Fruit fly (Drosophila melanogaster) whole organism, prepupa: ENCODE results near the gene pyd.

Source experiments
- CG10631 ChIP-seq: fragments of 200-800 bp; sonication (Bioruptor generic); optimal IDR thresholded peaks from 2 replicates; lab custom pipeline; 2016; ENCODE audit warnings: missing biosample characterization, missing genetic modification characterization
- CG10669 ChIP-seq: fragments of 200-800 bp; sonication (Bioruptor generic); optimal IDR thresholded peaks from 3 replicates; lab custom pipeline; 2018; ENCODE audit warnings: missing biosample characterization, mild to moderate bottlenecking, missing genetic modification characterization, moderate library complexity
- CG11294 ChIP-seq: fragments of 200-800 bp; sonication (Bioruptor generic); IDR thresholded peaks from 2 replicates; pipeline ENCODE4 v1.3.6; 2022; ENCODE audit warnings: missing biosample characterization, missing genetic modification characterization
- CG11762 ChIP-seq: fragments of 200-800 bp; sonication (Bioruptor generic); optimal IDR thresholded peaks from 3 replicates; lab custom pipeline; 2016; ENCODE audit warnings: missing biosample characterization, missing genetic modification characterization; ENCODE audit not compliant: insufficient read depth
- CG15336 ChIP-seq: fragments of 200-800 bp; sonication (Bioruptor generic); IDR thresholded peaks from 2 replicates; pipeline ENCODE4 v1.3.6; 2022; ENCODE audit warnings: missing biosample characterization, missing genetic modification characterization
- CG1621 ChIP-seq: fragments of 200-800 bp; sonication (Bioruptor generic); optimal IDR thresholded peaks from 3 replicates; lab custom pipeline; 2018; ENCODE audit warnings: missing biosample characterization, mild to moderate bottlenecking, missing genetic modification characterization
- CG3032 ChIP-seq: fragments of 200-800 bp; optimal IDR thresholded peaks from 2 replicates; lab custom pipeline; 2019; ENCODE audit warnings: missing biosample characterization, mild to moderate bottlenecking, missing genetic modification characterization, moderate library complexity
- CG31627 ChIP-seq: fragments of 200-800 bp; sonication (Bioruptor generic); optimal IDR thresholded peaks from 3 replicates; lab custom pipeline; 2016; ENCODE audit warnings: missing biosample characterization, missing genetic modification characterization
- CG32006 ChIP-seq: fragments of 200-800 bp; sonication (Bioruptor generic); optimal IDR thresholded peaks from 3 replicates; lab custom pipeline; 2017; ENCODE audit warnings: missing biosample characterization, mild to moderate bottlenecking, missing genetic modification characterization
- CG34406 ChIP-seq: fragments of 200-800 bp; sonication (Bioruptor generic); optimal IDR thresholded peaks from 3 replicates; lab custom pipeline; 2016; ENCODE audit warnings: missing biosample characterization, missing genetic modification characterization
- CG3919 ChIP-seq: fragments of 200-800 bp; sonication (Bioruptor generic); optimal IDR thresholded peaks from 3 replicates; lab custom pipeline; 2016; ENCODE audit warnings: missing biosample characterization, missing genetic modification characterization
- CG6163 ChIP-seq: fragments of 200-800 bp; sonication (Bioruptor generic); IDR thresholded peaks from 3 replicates; pipeline ENCODE4 v1.3.6; 2022; ENCODE audit warnings: missing biosample characterization, missing genetic modification characterization
- CG6854 ChIP-seq: fragments of 200-800 bp; sonication (Bioruptor generic); optimal IDR thresholded peaks from 2 replicates; lab custom pipeline; 2017; ENCODE audit warnings: missing biosample characterization, mild to moderate bottlenecking, missing genetic modification characterization
- CG8119 ChIP-seq: fragments of 200-800 bp; sonication (Bioruptor generic); IDR thresholded peaks from 3 replicates; pipeline ENCODE4 v1.3.6; 2022; ENCODE audit warnings: missing biosample characterization, missing genetic modification characterization
- CG8319 ChIP-seq: fragments of 200-800 bp; sonication (Bioruptor generic); optimal IDR thresholded peaks from 3 replicates; lab custom pipeline; 2016; ENCODE audit warnings: missing biosample characterization, missing genetic modification characterization
- CG8632 ChIP-seq: fragments of 200-800 bp; sonication (Bioruptor generic); optimal IDR thresholded peaks from 3 replicates; lab custom pipeline; 2016; ENCODE audit warnings: missing biosample characterization, missing genetic modification characterization
- CG9139 ChIP-seq: fragments of 200-800 bp; sonication (Bioruptor generic); optimal IDR thresholded peaks from 3 replicates; lab custom pipeline; 2017; ENCODE audit warnings: missing biosample characterization, mild to moderate bottlenecking, missing genetic modification characterization
- Eip75B ChIP-seq: fragments of 200-800 bp; sonication (Bioruptor generic); optimal IDR thresholded peaks from 3 replicates; lab custom pipeline; 2016; ENCODE audit warnings: missing biosample characterization, missing genetic modification characterization
- Eip78C ChIP-seq: fragments of 200-800 bp; sonication (Bioruptor generic); peaks from one replicate; lab custom pipeline; 2016; ENCODE audit warnings: missing biosample characterization, missing genetic modification characterization
- Eip93F ChIP-seq: fragments of 200-800 bp; sonication (Bioruptor generic); optimal IDR thresholded peaks from 2 replicates; lab custom pipeline; 2016; ENCODE audit warnings: missing biosample characterization, mild to moderate bottlenecking, missing genetic modification characterization
- Ets21C ChIP-seq: fragments of 200-800 bp; sonication (Bioruptor generic); optimal IDR thresholded peaks from 3 replicates; lab custom pipeline; 2016; ENCODE audit warnings: missing biosample characterization, missing genetic modification characterization
- Ets96B ChIP-seq: fragments of 200-800 bp; optimal IDR thresholded peaks from 2 replicates; lab custom pipeline; 2019; ENCODE audit warnings: missing biosample characterization, mild to moderate bottlenecking, missing genetic modification characterization, moderate library complexity
- Gug ChIP-seq: fragments of 200-800 bp; sonication (Bioruptor generic); IDR thresholded peaks from 2 replicates; pipeline ENCODE4 v1.3.6; 2022; ENCODE audit warnings: missing biosample characterization, missing genetic modification characterization
- Hr38 ChIP-seq: sonication (Bioruptor generic); optimal IDR thresholded peaks from 2 replicates; lab custom pipeline; 2016; ENCODE audit warnings: missing biosample characterization, missing genetic modification characterization
- Hr4 ChIP-seq: fragments of 200-800 bp; sonication (Bioruptor generic); optimal IDR thresholded peaks from 3 replicates; lab custom pipeline; 2016; ENCODE audit warnings: missing biosample characterization, missing genetic modification characterization
- Lpt ChIP-seq: fragments of 200-800 bp; sonication (Bioruptor generic); optimal IDR thresholded peaks from 3 replicates; lab custom pipeline; 2016; ENCODE audit warnings: missing biosample characterization, missing genetic modification characterization
- Smox ChIP-seq: fragments of 200-800 bp; sonication (Bioruptor generic); optimal IDR thresholded peaks from 3 replicates; lab custom pipeline; 2016; ENCODE audit warnings: missing biosample characterization, missing genetic modification characterization
- Sox14 ChIP-seq: fragments of 200-800 bp; sonication (Bioruptor generic); optimal IDR thresholded peaks from 3 replicates; lab custom pipeline; 2016; ENCODE audit warnings: missing biosample characterization, missing genetic modification characterization
- Sox15 ChIP-seq: fragments of 200-800 bp; sonication (Bioruptor generic); optimal IDR thresholded peaks from 3 replicates; lab custom pipeline; 2016; ENCODE audit warnings: missing biosample characterization, missing genetic modification characterization
- achi ChIP-seq: fragments of 200-800 bp; sonication (Bioruptor generic); optimal IDR thresholded peaks from 3 replicates; lab custom pipeline; 2016; ENCODE audit warnings: missing biosample characterization, missing genetic modification characterization
- acj6 ChIP-seq: fragments of 200-800 bp; sonication (Bioruptor generic); optimal IDR thresholded peaks from 3 replicates; lab custom pipeline; 2016; ENCODE audit warnings: missing biosample characterization, missing genetic modification characterization
- cyc ChIP-seq: fragments of 200-800 bp; sonication (Bioruptor generic); optimal IDR thresholded peaks from 3 replicates; lab custom pipeline; 2016; ENCODE audit warnings: missing biosample characterization, missing genetic modification characterization
- dsx ChIP-seq: fragments of 200-800 bp; optimal IDR thresholded peaks from 3 replicates; lab custom pipeline; 2019; ENCODE audit warnings: missing biosample characterization, mild to moderate bottlenecking, missing genetic modification characterization, moderate library complexity; ENCODE audit not compliant: poor library complexity, severe bottlenecking
- eg ChIP-seq: fragments of 200-800 bp; sonication (Bioruptor generic); IDR thresholded peaks from 3 replicates; pipeline ENCODE4 v1.3.6; 2022; ENCODE audit warnings: missing biosample characterization, missing genetic modification characterization
- fd59A ChIP-seq: fragments of 200-800 bp; sonication (Bioruptor generic); optimal IDR thresholded peaks from 2 replicates; lab custom pipeline; 2017; ENCODE audit warnings: missing biosample characterization, mild to moderate bottlenecking, missing genetic modification characterization, missing genetic modification reagents
- fd85E ChIP-seq: fragments of 200-800 bp; sonication (Bioruptor generic); optimal IDR thresholded peaks from 3 replicates; lab custom pipeline; 2016; ENCODE audit warnings: missing biosample characterization, missing genetic modification characterization
- fkh ChIP-seq: fragments of 200-800 bp; sonication (Bioruptor generic); optimal IDR thresholded peaks from 3 replicates; lab custom pipeline; 2017; ENCODE audit warnings: missing biosample characterization, mild to moderate bottlenecking, missing genetic modification characterization, moderate library complexity
- lz ChIP-seq: fragments of 200-800 bp; sonication (Bioruptor generic); optimal IDR thresholded peaks from 3 replicates; lab custom pipeline; 2016; ENCODE audit warnings: missing biosample characterization, missing genetic modification characterization
- pdm3 ChIP-seq: fragments of 200-800 bp; sonication (Bioruptor generic); optimal IDR thresholded peaks from 3 replicates; lab custom pipeline; 2016; ENCODE audit warnings: missing biosample characterization, missing genetic modification characterization
- spab ChIP-seq: fragments of 200-800 bp; sonication (Bioruptor generic); optimal IDR thresholded peaks from 2 replicates; lab custom pipeline; 2017; ENCODE audit warnings: missing biosample characterization, mild to moderate bottlenecking, missing genetic modification characterization, missing genetic modification reagents
- ss ChIP-seq, 2 experiments: fragments of 200-800 bp; sonication (Bioruptor generic); optimal IDR thresholded peaks; 2 replicates in 1 of 2; 3 replicates in 1 of 2; lab custom pipeline; 2017 to 2018; ENCODE audit warnings: mild to moderate bottlenecking in 2 of 2, missing biosample characterization in 2 of 2, missing genetic modification characterization in 2 of 2, moderate library complexity in 1 of 2
- svp ChIP-seq: fragments of 200-800 bp; sonication (Bioruptor generic); peaks from one replicate; lab custom pipeline; 2016; ENCODE audit warnings: missing biosample characterization, missing genetic modification characterization
- vri ChIP-seq: fragments of 200-800 bp; sonication (Bioruptor generic); optimal IDR thresholded peaks from 3 replicates; lab custom pipeline; 2016; ENCODE audit warnings: missing biosample characterization, mild to moderate bottlenecking, missing genetic modification characterization

pyd gene

DNA sequence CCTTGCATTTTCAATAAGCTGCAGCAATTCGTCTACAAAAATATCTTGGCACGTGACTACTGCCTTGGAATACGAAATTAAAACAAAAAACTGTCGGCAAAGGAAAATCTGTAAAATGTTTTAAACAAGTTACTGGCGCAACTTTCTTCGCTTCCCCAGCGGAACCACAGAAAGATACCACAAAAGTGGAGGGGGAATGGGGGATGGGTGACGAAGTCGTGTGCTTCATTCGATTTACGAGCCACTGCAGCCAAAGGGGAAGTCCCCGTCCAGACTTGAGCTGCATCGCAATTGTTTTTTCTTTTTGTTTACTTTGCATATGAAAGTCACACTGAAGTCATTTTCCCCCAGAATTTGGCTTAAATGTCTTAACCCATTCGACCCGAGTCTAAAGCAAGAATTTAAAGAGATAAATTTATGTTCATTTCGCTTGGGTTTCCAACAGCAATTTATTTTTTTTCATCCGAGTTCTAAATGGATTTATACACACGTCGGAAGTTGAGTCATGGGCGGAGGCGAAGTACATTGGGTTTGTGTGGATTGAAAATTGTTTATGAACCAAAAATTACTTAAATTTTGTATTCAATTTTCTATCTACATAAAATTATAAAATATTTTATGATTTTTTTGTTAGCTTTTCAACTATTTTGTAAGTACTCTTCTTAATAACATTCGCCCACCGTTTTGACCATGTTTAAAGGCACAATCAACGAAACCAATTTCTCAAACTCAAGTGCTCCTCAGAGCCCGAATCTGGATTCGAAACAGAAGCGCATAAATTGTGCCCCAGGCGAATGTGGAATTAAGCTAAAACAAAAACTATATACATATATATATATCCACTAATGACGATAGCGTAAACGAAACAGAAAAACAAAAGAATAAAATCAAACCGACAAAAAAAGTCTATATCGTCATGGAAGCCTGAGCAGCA, 71.3 kb downstream of the pyd start (continued):
- no peak for TF ChIP-seq CG10669 (GFP tag; lab: Kevin White, UChicago)
- no peak for TF ChIP-seq Gug
- no peak for TF ChIP-seq CG3919 (GFP tag; lab: Kevin White, UChicago)
- no peak for TF ChIP-seq dsx (GFP tag; lab: Kevin White, UChicago)
- 0 out of 2 replicates have a peak, but pooled peaks have one; percentile 11 for TF ChIP-seq CG15336 (GFP tag; lab: Robert Waterston, UW)
- TF ChIP-seq CG31627 (GFP tag; lab: Kevin White, UChicago), result peak; percentile 6
- TF ChIP-seq vri (GFP tag; lab: Kevin White, UChicago), result peak; percentile 52
- no peak for TF ChIP-seq CG11762
- peak; percentile 79 for TF ChIP-seq Eip78C (GFP tag; lab: Kevin White, UChicago)
- no peak for TF ChIP-seq Hr38 (GFP tag; lab: Kevin White, UChicago)
- TF ChIP-seq fd85E (GFP tag; lab: Kevin White, UChicago), result no peak
- peak; percentile 39 for TF ChIP-seq CG34406
- TF ChIP-seq spab (GFP tag; lab: Kevin White, UChicago), result no peak
- TF ChIP-seq Ets96B, result no peak
- no peak for TF ChIP-seq CG11294
- peak; percentile 24 for TF ChIP-seq lz (GFP tag; lab: Kevin White, UChicago)
- TF ChIP-seq acj6 (GFP tag; lab: Kevin White, UChicago), result peak; percentile 23
- TF ChIP-seq CG9139 (GFP tag; lab: Kevin White, UChicago), result no peak
- TF ChIP-seq CG8119 (GFP tag; lab: Robert Waterston, UW), result 0 out of 3 replicates have a peak, but pooled peaks have one; percentile 18
- no peak for TF ChIP-seq Hr4
- TF ChIP-seq eg (GFP tag; lab: Robert Waterston, UW), result no peak
- TF ChIP-seq Eip75B (GFP tag; lab: Kevin White, UChicago), result no peak
- TF ChIP-seq Sox14 (GFP tag; lab: Kevin White, UChicago), result no peak
- TF ChIP-seq CG8319, result no peak
- no peak for TF ChIP-seq CG6854 (GFP tag; lab: Kevin White, UChicago)
- TF ChIP-seq CG1621 (tag; lab: Kevin White, UChicago), result no peak
- TF ChIP-seq CG6163 (GFP tag; lab: Robert Waterston, UW), result 0 out of 3 replicates have a peak, but pooled peaks have one; percentile 23
- no peak for TF ChIP-seq Ets21C (GFP tag; lab: Kevin White, UChicago)
- no peak for TF ChIP-seq ss (GFP tag; optimal IDR thresholded peaks at IDR 0.05; lab: Kevin White, UChicago)

DNA sequence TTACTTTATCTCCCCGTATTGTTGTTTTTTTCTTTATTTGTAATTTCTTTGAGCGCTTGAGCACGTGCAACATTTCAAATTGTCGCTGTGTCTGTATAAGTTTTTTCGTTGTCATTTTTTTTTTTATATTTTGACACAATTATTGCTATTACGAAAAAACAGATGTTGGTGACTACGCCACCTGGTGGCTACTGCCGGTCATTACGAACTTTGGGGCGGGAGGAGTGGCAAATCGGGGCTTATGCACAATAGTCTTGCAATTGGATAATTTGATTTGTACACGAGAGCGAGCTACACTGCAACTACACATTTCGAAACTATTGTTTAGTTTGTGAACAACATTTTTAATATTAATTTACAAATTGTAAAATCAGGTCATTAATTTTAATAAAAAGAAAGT, 72.4 kb downstream of the pyd start:
- TF ChIP-seq Eip75B (GFP tag; lab: Kevin White, UChicago) (no peak), Eip78C (GFP tag; lab: Kevin White, UChicago) (no peak), Hr4 (peak; percentile 47), svp (GFP tag; lab: Kevin White, UChicago) (no peak), CG8119 (GFP tag; lab: Robert Waterston, UW) (0 out of 3 replicates have a peak, but pooled peaks have one; percentile 24), CG6854 (GFP tag; lab: Kevin White, UChicago) (no peak), fd59A (no peak)

DNA sequence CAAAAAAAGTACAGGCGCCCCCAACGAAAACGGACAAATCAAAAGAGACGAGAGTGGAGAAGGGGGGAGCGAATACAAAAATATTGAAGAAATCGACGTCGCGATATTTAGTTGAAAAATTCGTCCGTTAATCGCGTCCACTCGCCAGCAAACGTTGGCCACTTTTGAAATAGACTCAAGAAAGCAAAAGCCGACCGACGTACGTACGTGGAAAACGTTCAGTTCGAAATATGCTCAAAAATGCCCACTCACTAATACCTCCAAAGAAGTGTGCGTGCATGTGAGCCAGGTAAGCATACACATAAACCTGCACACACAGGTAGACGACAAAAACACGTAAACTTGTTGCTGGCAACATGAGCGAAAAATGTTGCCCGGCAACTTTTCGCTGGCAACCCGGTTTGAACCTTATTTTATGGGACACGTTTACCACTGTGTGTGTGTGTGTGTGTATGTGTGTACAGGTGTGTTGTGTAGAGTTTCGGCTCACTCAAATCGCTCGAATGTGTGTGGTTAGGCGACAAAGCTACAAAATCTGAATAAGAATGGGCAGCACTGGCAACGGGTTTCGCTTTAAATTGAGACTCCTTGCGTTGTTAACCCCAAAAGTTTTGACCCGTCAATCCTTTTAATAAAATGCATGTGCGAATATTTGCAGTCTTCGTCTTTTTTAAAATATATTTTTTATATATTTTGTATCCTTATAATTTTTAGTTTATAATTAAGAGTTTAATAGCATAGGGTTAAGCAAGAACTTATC, 74.0 kb downstream of the pyd start:
- TF ChIP-seq achi (GFP tag; lab: Kevin White, UChicago) (peak; percentile 76), CG32006 (GFP tag; lab: Kevin White, UChicago) (peak; percentile 54), CG10669 (GFP tag; lab: Kevin White, UChicago) (peak; percentile 61), Hr38 (GFP tag; lab: Kevin White, UChicago) (no peak), Lpt (GFP tag; lab: Kevin White, UChicago) (peak; percentile 45), Smox (GFP tag; lab: Kevin White, UChicago) (peak; percentile 77), Eip93F (GFP tag; lab: Kevin White, UChicago) (peak; percentile 64), pdm3 (GFP tag; lab: Kevin White, UChicago) (peak; percentile 32), Sox15 (GFP tag; lab: Kevin White, UChicago) (no peak), CG10631 (GFP tag; lab: Kevin White, UChicago) (peak; percentile 78), cyc (peak; percentile 33), spab (GFP tag; lab: Kevin White, UChicago) (peak; percentile 49), fkh (GFP tag; lab: Kevin White, UChicago) (no peak), Ets21C (GFP tag; lab: Kevin White, UChicago) (no peak), Ets96B (peak; percentile 84), CG15336 (GFP tag; lab: Robert Waterston, UW) (peak; percentile 86), CG11762 (peak; percentile 39), CG3919 (GFP tag; lab: Kevin White, UChicago) (peak; percentile 70), CG3032 (tag; lab: Kevin White, UChicago) (peak; percentile 71), CG6854 (GFP tag; lab: Kevin White, UChicago) (peak; percentile 2), CG8119 (GFP tag; lab: Robert Waterston, UW) (peak; percentile 52), fd85E (GFP tag; lab: Kevin White, UChicago) (peak; percentile 52), CG8632 (GFP tag; lab: Kevin White, UChicago) (peak; percentile 67)
